Worm (Caenorhabditis elegans) whole organism, L3 larva: ENCODE measurements around the gene Y71H2AM.29.
"Not testable (repeated sequence)": the region's sequence is repeated elsewhere in the genome, so short reads cannot be mapped to it uniquely, and the experiment has no call there.

Experiments used
- ZK546.5 ChIP-seq: sonication (generic microtip); optimal IDR thresholded peaks from 2 replicates; lab custom pipeline; 2017; ENCODE audit warnings: missing biosample characterization, missing genetic modification characterization
- ama-1 ChIP-seq: fragments of 150-350 bp; optimal IDR thresholded peaks from 2 replicates; lab custom pipeline; 2018
- egl-27 ChIP-seq: sonication (generic microtip); optimal IDR thresholded peaks from 4 replicates; lab custom pipeline; 2017; ENCODE audit warnings: missing biosample characterization, missing genetic modification reagents, missing genetic modification characterization
- elt-1 ChIP-seq: fragments of 150-350 bp; optimal IDR thresholded peaks from 2 replicates; lab custom pipeline; 2014; ENCODE audit warnings: missing biosample characterization, missing genetic modification characterization
- elt-3 ChIP-seq, 3 experiments: fragments of 150-350 bp in 1 of 3; sonication (generic microtip) in 2 of 3; optimal IDR thresholded peaks; 2 replicates in 2 of 3; 4 replicates in 1 of 3; lab custom pipeline; 2014 to 2017; ENCODE audit warnings: missing biosample characterization in 3 of 3, missing genetic modification characterization in 3 of 3
- skn-1 ChIP-seq: fragments of 150-350 bp; optimal IDR thresholded peaks from 2 replicates; lab custom pipeline; 2014; ENCODE audit warnings: missing biosample characterization, missing genetic modification characterization
- ztf-11 ChIP-seq: fragments of 150-350 bp; optimal IDR thresholded peaks from 2 replicates; lab custom pipeline; 2014; ENCODE audit warnings: missing biosample characterization, missing genetic modification characterization

- not testable (repeated sequence) for TF ChIP-seq ama-1 (lab: Kevin White, UChicago); ZK546.5; elt-3 (tag; optimal IDR thresholded peaks at IDR 0.05; lab: Kevin White, UChicago); skn-1 (tag; lab: Kevin White, UChicago); ztf-11 (tag; lab: Kevin White, UChicago); elt-1; egl-27
Observed at ce11 chrIII:2881989-2882388, 49.4 kb downstream of the Y71H2AM.29 start, which contains the start of gene F56F11.2.
